Worm (Caenorhabditis elegans) whole organism, young adult: ENCODE data around the gene dmsr-14.

ENCODE experiments used
- F49E8.2 ChIP-seq: sonication (generic microtip); optimal IDR thresholded peaks from 3 replicates; lab custom pipeline; 2017; ENCODE audit warnings: missing genetic modification characterization, mild to moderate bottlenecking, missing compliant biosample characterization, antibody characterized with exemption, moderate library complexity; ENCODE audit not compliant: insufficient read depth
- lin-54 ChIP-seq: fragments of 200-800 bp; sonication (Bioruptor generic); optimal IDR thresholded peaks from 2 replicates; lab custom pipeline; 2018; ENCODE audit warnings: mild to moderate bottlenecking, missing genetic modification characterization, missing compliant biosample characterization

DNA sequence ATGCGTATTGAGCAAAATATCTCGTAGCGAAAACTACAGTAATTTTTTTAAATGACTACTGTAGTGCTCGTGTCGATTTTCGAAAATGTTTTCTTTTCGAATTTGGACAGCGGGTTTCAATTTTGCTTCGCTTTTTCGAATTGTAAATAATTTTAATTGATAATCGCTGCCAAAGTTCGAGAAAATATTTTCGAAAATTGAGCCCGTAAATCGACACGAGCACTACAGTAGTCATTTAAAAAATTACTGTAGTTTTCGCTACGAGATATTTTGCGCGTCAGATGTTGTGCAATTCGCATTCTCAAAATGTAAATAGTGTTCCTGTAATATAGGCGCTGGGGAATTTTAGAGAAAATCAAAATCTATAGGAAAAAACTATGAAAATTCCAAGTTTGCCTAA, 34.8 kb downstream of the dmsr-14 start:
- TF ChIP-seq lin-54: no peak
- no peak for TF ChIP-seq F49E8.2 (tag; lab: Kevin White, UChicago)
